Worm (Caenorhabditis elegans): ENCODE measurements around the gene lron-13.

- TF ChIP-seq egl-27 (tag; optimal IDR thresholded peaks at IDR 0.05) = no peak
- peak; percentile 62 for TF ChIP-seq pqm-1 (tag; optimal IDR thresholded peaks at IDR 0.05)
- no peak for TF ChIP-seq lin-39 (tag; optimal IDR thresholded peaks at IDR 0.05)
- TF ChIP-seq elt-1 (tag; optimal IDR thresholded peaks at IDR 0.05) = no peak
- TF ChIP-seq nhr-11 (tag; optimal IDR thresholded peaks at IDR 0.05) = no peak
Observed at ce11 chrIII:13526191-13526590, 1.0 kb upstream of the lron-13 start.

Measured in whole organism, L3 larva.